Worm (Caenorhabditis elegans) whole organism, L2 larva: ENCODE measurements around the gene lrpr-1.

ENCODE experiments used
- C34F6.9 ChIP-seq: fragments of 150-350 bp; optimal IDR thresholded peaks from 2 replicates; lab custom pipeline; 2014; ENCODE audit warnings: missing biosample characterization, missing genetic modification characterization
- F13H6.1 ChIP-seq: sonication (generic microtip); optimal IDR thresholded peaks from 2 replicates; lab custom pipeline; 2016; ENCODE audit warnings: missing genetic modification characterization, missing compliant biosample characterization
- R02D3.7 ChIP-seq: fragments of 150-350 bp; optimal IDR thresholded peaks from 2 replicates; lab custom pipeline; 2014; ENCODE audit warnings: missing biosample characterization, missing genetic modification characterization
- Y55F3AM.14 ChIP-seq: fragments of 200-800 bp; sonication (Bioruptor generic); optimal IDR thresholded peaks from 2 replicates; lab custom pipeline; 2018; ENCODE audit warnings: mild to moderate bottlenecking, missing genetic modification characterization, missing compliant biosample characterization
- ZK546.5 ChIP-seq: sonication (generic microtip); optimal IDR thresholded peaks from 2 replicates; lab custom pipeline; 2017; ENCODE audit warnings: missing biosample characterization, missing genetic modification characterization
- aly-2 ChIP-seq: fragments of 150-350 bp; optimal IDR thresholded peaks from 2 replicates; lab custom pipeline; 2014; ENCODE audit warnings: missing biosample characterization, missing genetic modification characterization
- ama-1 ChIP-seq: fragments of 150-350 bp; optimal IDR thresholded peaks from 2 replicates; lab custom pipeline; 2018; ENCODE audit warnings: inconsistent platforms
- blmp-1 ChIP-seq: sonication (generic microtip); optimal IDR thresholded peaks from 2 replicates; lab custom pipeline; 2017; ENCODE audit warnings: missing genetic modification characterization, mild to moderate bottlenecking, missing compliant biosample characterization, antibody characterized with exemption, moderate library complexity; ENCODE audit not compliant: insufficient read depth
- ceh-82 ChIP-seq: fragments of 150-350 bp; optimal IDR thresholded peaks from 2 replicates; lab custom pipeline; 2014; ENCODE audit warnings: missing biosample characterization, missing genetic modification characterization
- crh-2 ChIP-seq: sonication (generic microtip); optimal IDR thresholded peaks from 2 replicates; lab custom pipeline; 2017; ENCODE audit warnings: missing biosample characterization, missing genetic modification characterization
- dmd-4 ChIP-seq: sonication (generic microtip); optimal IDR thresholded peaks from 2 replicates; lab custom pipeline; 2017; ENCODE audit warnings: missing biosample characterization, missing genetic modification characterization
- egl-27 ChIP-seq: sonication (generic microtip); optimal IDR thresholded peaks from 3 replicates; lab custom pipeline; 2017; ENCODE audit warnings: missing biosample characterization, missing genetic modification reagents, missing genetic modification characterization
- elt-1 ChIP-seq: fragments of 150-350 bp; optimal IDR thresholded peaks from 2 replicates; lab custom pipeline; 2014; ENCODE audit warnings: missing biosample characterization, missing genetic modification characterization
- elt-3 ChIP-seq: sonication (generic microtip); optimal IDR thresholded peaks from 2 replicates; lab custom pipeline; 2017; ENCODE audit warnings: missing biosample characterization, missing genetic modification characterization
- gmeb-1 ChIP-seq: fragments of 150-350 bp; optimal IDR thresholded peaks from 2 replicates; lab custom pipeline; 2014; ENCODE audit warnings: missing biosample characterization, missing genetic modification characterization
- lin-11 ChIP-seq: fragments of 150-350 bp; sonication (generic microtip); optimal IDR thresholded peaks from 2 replicates; lab custom pipeline; 2014; ENCODE audit warnings: missing biosample characterization, missing genetic modification characterization, inconsistent platforms, mixed read lengths
- lin-13 ChIP-seq: fragments of 150-350 bp; optimal IDR thresholded peaks from 2 replicates; lab custom pipeline; 2014; ENCODE audit warnings: missing biosample characterization, missing genetic modification reagents, missing genetic modification characterization
- lin-39 ChIP-seq: fragments of 150-350 bp; optimal IDR thresholded peaks from 2 replicates; lab custom pipeline; 2014; ENCODE audit warnings: missing biosample characterization, missing genetic modification reagents, missing genetic modification characterization
- lsy-2 ChIP-seq, 2 experiments: fragments of 150-350 bp in 1 of 2; sonication (generic microtip) in 1 of 2; optimal IDR thresholded peaks; 2 replicates each; lab custom pipeline; 2014 to 2017; ENCODE audit warnings: missing biosample characterization in 2 of 2, missing genetic modification characterization in 2 of 2
- mab-5 ChIP-seq: fragments of 150-350 bp; optimal IDR thresholded peaks from 2 replicates; lab custom pipeline; 2014; ENCODE audit warnings: missing biosample characterization, missing genetic modification characterization
- mdl-1 ChIP-seq, 2 experiments: fragments of 150-350 bp in 1 of 2; sonication (generic microtip) in 1 of 2; optimal IDR thresholded peaks; 2 replicates each; lab custom pipeline; 2017; ENCODE audit warnings: missing biosample characterization in 2 of 2, missing genetic modification characterization in 2 of 2
- nhr-10 ChIP-seq: sonication (generic microtip); optimal IDR thresholded peaks from 2 replicates; lab custom pipeline; 2017; ENCODE audit warnings: missing biosample characterization, missing genetic modification characterization
- nhr-11 ChIP-seq: fragments of 150-350 bp; optimal IDR thresholded peaks from 2 replicates; lab custom pipeline; 2014; ENCODE audit warnings: missing biosample characterization, missing genetic modification characterization
- nhr-12 ChIP-seq: fragments of 150-350 bp; optimal IDR thresholded peaks from 2 replicates; lab custom pipeline; 2014; ENCODE audit warnings: missing biosample characterization, missing genetic modification characterization
- nhr-129 ChIP-seq: fragments of 150-350 bp; optimal IDR thresholded peaks from 2 replicates; lab custom pipeline; 2014; ENCODE audit warnings: missing biosample characterization, missing genetic modification characterization
- nhr-21 ChIP-seq: fragments of 150-350 bp; optimal IDR thresholded peaks from 2 replicates; lab custom pipeline; 2014; ENCODE audit warnings: missing biosample characterization, missing genetic modification characterization
- nhr-23 ChIP-seq: fragments of 150-350 bp; optimal IDR thresholded peaks from 2 replicates; lab custom pipeline; 2014; ENCODE audit warnings: missing biosample characterization, missing genetic modification reagents, missing genetic modification characterization
- nhr-237 ChIP-seq: fragments of 150-350 bp; optimal IDR thresholded peaks from 2 replicates; lab custom pipeline; 2014; ENCODE audit warnings: missing biosample characterization, missing genetic modification characterization
- nhr-25 ChIP-seq: fragments of 150-350 bp; sonication (generic microtip); optimal IDR thresholded peaks from 3 replicates; lab custom pipeline; 2014; ENCODE audit warnings: missing biosample characterization, missing genetic modification characterization
- nhr-6 ChIP-seq: fragments of 150-350 bp; optimal IDR thresholded peaks from 2 replicates; lab custom pipeline; 2014; ENCODE audit warnings: missing biosample characterization, missing genetic modification characterization
- nhr-77 ChIP-seq: fragments of 150-350 bp; optimal IDR thresholded peaks from 2 replicates; lab custom pipeline; 2014; ENCODE audit warnings: missing biosample characterization, missing genetic modification characterization
- peb-1 ChIP-seq: fragments of 150-350 bp; optimal IDR thresholded peaks from 2 replicates; lab custom pipeline; 2014; ENCODE audit warnings: missing biosample characterization, missing genetic modification characterization
- sem-4 ChIP-seq: fragments of 150-350 bp; optimal IDR thresholded peaks from 2 replicates; lab custom pipeline; 2014; ENCODE audit warnings: missing biosample characterization, missing genetic modification reagents, missing genetic modification characterization
- skn-1 ChIP-seq: sonication (generic microtip); optimal IDR thresholded peaks from 2 replicates; lab custom pipeline; 2017; ENCODE audit warnings: missing biosample characterization, missing genetic modification characterization
- sma-3 ChIP-seq: sonication (generic microtip); optimal IDR thresholded peaks from 2 replicates; lab custom pipeline; 2016; ENCODE audit warnings: missing genetic modification reagents, missing genetic modification characterization, missing compliant biosample characterization
- sma-9 ChIP-seq, 2 experiments: fragments of 150-350 bp in 1 of 2; sonication (generic microtip) in 1 of 2; optimal IDR thresholded peaks; 2 replicates each; lab custom pipeline; 2014 to 2016; ENCODE audit warnings: missing genetic modification characterization in 2 of 2, mild to moderate bottlenecking in 1 of 2, missing biosample characterization in 1 of 2, missing compliant biosample characterization in 1 of 2, missing genetic modification reagents in 1 of 2, moderate library complexity in 1 of 2
- unc-39 ChIP-seq: fragments of 150-350 bp; optimal IDR thresholded peaks from 2 replicates; lab custom pipeline; 2014; ENCODE audit warnings: missing biosample characterization, missing genetic modification characterization
- unc-62 ChIP-seq: fragments of 150-350 bp; optimal IDR thresholded peaks from 2 replicates; lab custom pipeline; 2014; ENCODE audit warnings: missing biosample characterization, missing genetic modification reagents, missing genetic modification characterization
- zag-1 ChIP-seq: fragments of 150-350 bp; optimal IDR thresholded peaks from 2 replicates; lab custom pipeline; 2014; ENCODE audit warnings: missing biosample characterization, missing genetic modification characterization
- ztf-1 ChIP-seq: fragments of 200-800 bp; sonication (Bioruptor generic); conservative IDR thresholded peaks from 2 replicates; pipeline ENCODE4 v1.3.6; 2022; ENCODE audit warnings: missing genetic modification characterization, missing compliant biosample characterization
- ztf-11 ChIP-seq: sonication (generic microtip); optimal IDR thresholded peaks from 2 replicates; lab custom pipeline; 2017; ENCODE audit warnings: missing biosample characterization, missing genetic modification characterization
- ztf-4 ChIP-seq: fragments of 150-350 bp; optimal IDR thresholded peaks from 2 replicates; lab custom pipeline; 2014; ENCODE audit warnings: missing biosample characterization, missing genetic modification characterization

Gene lrpr-1

ce11 chrV:5880064-5880463 lies 37.6 kb downstream of the lrpr-1 start, which contains the start of gene C02G6.3:
Gene C02G6.3, plus strand, starts transcription at chrV:5880364.
- no peak for TF ChIP-seq crh-2
- TF ChIP-seq skn-1 (tag; lab: Kevin White, UChicago) = no peak
- no peak for TF ChIP-seq unc-62
- no peak for TF ChIP-seq lin-13 (GFP tag; lab: Kevin White, UChicago)
- no peak for TF ChIP-seq ZK546.5 (tag; lab: Kevin White, UChicago)
- no peak for TF ChIP-seq nhr-237 (tag; lab: Kevin White, UChicago)
- TF ChIP-seq egl-27 (tag; lab: Kevin White, UChicago) = no peak
- no peak for TF ChIP-seq nhr-6 (tag; lab: Kevin White, UChicago)
- TF ChIP-seq nhr-23 (tag; lab: Kevin White, UChicago) = no peak
- TF ChIP-seq nhr-25 (tag; lab: Kevin White, UChicago) = no peak
- TF ChIP-seq lin-39 (tag; lab: Kevin White, UChicago) = no peak
- TF ChIP-seq Y55F3AM.14 (GFP tag; lab: Kevin White, UChicago) = no peak
- TF ChIP-seq nhr-129 = no peak
- no peak for TF ChIP-seq ztf-1 (GFP tag; lab: Robert Waterston, UW)
- no peak for TF ChIP-seq sma-3
- TF ChIP-seq lin-11 (tag; lab: Kevin White, UChicago) = no peak
- no peak for TF ChIP-seq unc-39 (tag; lab: Kevin White, UChicago)

- TF ChIP-seq elt-1 (no peak), ceh-82 (no peak), skn-1 (tag; lab: Kevin White, UChicago) (no peak), lin-11 (tag; lab: Kevin White, UChicago) (no peak), nhr-12 (no peak), sem-4 (tag; lab: Kevin White, UChicago) (no peak), nhr-237 (tag; lab: Kevin White, UChicago) (no peak), mdl-1 (tag; optimal IDR thresholded peaks at IDR 0.05; lab: Kevin White, UChicago) (no peak), C34F6.9 (tag; lab: Kevin White, UChicago) (no peak), crh-2 (no peak), peb-1 (no peak)
Observed at ce11 chrV:5876966-5877365, 40.7 kb downstream of the lrpr-1 start.

- TF ChIP-seq nhr-237 (tag; lab: Kevin White, UChicago) (no peak), ztf-1 (GFP tag; lab: Robert Waterston, UW) (no peak), mab-5 (no peak), nhr-10 (tag; lab: Kevin White, UChicago) (no peak), unc-62 (no peak), elt-3 (tag; lab: Kevin White, UChicago) (no peak), ztf-4 (tag; lab: Kevin White, UChicago) (no peak), sem-4 (tag; lab: Kevin White, UChicago) (no peak), nhr-23 (tag; lab: Kevin White, UChicago) (no peak), gmeb-1 (no peak)
Observed at ce11 chrV:5871759-5872158, 45.9 kb downstream of the lrpr-1 start, which contains the start of gene C02G6.2. Gene C02G6.2, plus strand, starts transcription at chrV:5872059.

ce11 chrV:5869227-5869626 lies 48.5 kb downstream of the lrpr-1 start, which contains the start of gene F26F12.4:
Gene F26F12.4, minus strand, starts transcription at chrV:5869327.
- TF ChIP-seq lin-39 (tag; lab: Kevin White, UChicago) = no peak
- no peak for TF ChIP-seq egl-27 (tag; lab: Kevin White, UChicago)
- no peak for TF ChIP-seq crh-2
- no peak for TF ChIP-seq blmp-1
- no peak for TF ChIP-seq unc-39 (tag; lab: Kevin White, UChicago)
- TF ChIP-seq skn-1 (tag; lab: Kevin White, UChicago) = no peak
- no peak for TF ChIP-seq lsy-2 (tag; optimal IDR thresholded peaks at IDR 0.05; lab: Kevin White, UChicago)
- no peak for TF ChIP-seq elt-3 (tag; lab: Kevin White, UChicago)
- TF ChIP-seq ztf-4 (tag; lab: Kevin White, UChicago) = no peak
- no peak for TF ChIP-seq unc-62
- no peak for TF ChIP-seq dmd-4
- no peak for TF ChIP-seq R02D3.7 (tag; lab: Kevin White, UChicago)
- TF ChIP-seq ZK546.5 (tag; lab: Kevin White, UChicago) = no peak

ce11 chrV:5865085-5865484 lies 52.6 kb downstream of the lrpr-1 start, which contains the start of gene F26F12.5:
Gene F26F12.5, minus strand, starts transcription at chrV:5865185.
- no peak for TF ChIP-seq aly-2 (tag; lab: Kevin White, UChicago)
- TF ChIP-seq lsy-2 (tag; optimal IDR thresholded peaks at IDR 0.05; lab: Kevin White, UChicago) = no peak
- TF ChIP-seq dmd-4 = no peak
- no peak for TF ChIP-seq ztf-11
- no peak for TF ChIP-seq nhr-21 (tag; lab: Kevin White, UChicago)
- no peak for TF ChIP-seq sma-9 (GFP tag; optimal IDR thresholded peaks at IDR 0.05; lab: Kevin White, UChicago)
- no peak for TF ChIP-seq sma-9 (tag; optimal IDR thresholded peaks at IDR 0.05; lab: Kevin White, UChicago)
- TF ChIP-seq sma-3 = no peak
- TF ChIP-seq peb-1 = no peak
- TF ChIP-seq lin-11 (tag; lab: Kevin White, UChicago) = no peak
- no peak for TF ChIP-seq nhr-77 (tag; lab: Kevin White, UChicago)
- TF ChIP-seq nhr-11 (tag; lab: Kevin White, UChicago) = no peak
- TF ChIP-seq ceh-82 = no peak
- TF ChIP-seq F13H6.1 (tag; lab: Kevin White, UChicago) = no peak
- TF ChIP-seq zag-1 (tag; lab: Kevin White, UChicago) = no peak
- TF ChIP-seq ama-1 = no peak
- TF ChIP-seq lin-13 (GFP tag; lab: Kevin White, UChicago) = no peak
- TF ChIP-seq egl-27 (tag; lab: Kevin White, UChicago) = no peak
- no peak for TF ChIP-seq skn-1 (tag; lab: Kevin White, UChicago)
